Fruit fly (Drosophila melanogaster): ENCODE data around the gene ome.

dm6 chr3L:14681504-14681903 is 8.9 kb downstream of the ome start:
- no peak for TF ChIP-seq Pif1B (GFP tag; optimal IDR thresholded peaks at IDR 0.05)
- no peak for TF ChIP-seq CG17806 (tag; optimal IDR thresholded peaks at IDR 0.05)
- no peak for TF ChIP-seq EcR (GFP tag; optimal IDR thresholded peaks at IDR 0.05)
- TF ChIP-seq gl (tag; optimal IDR thresholded peaks at IDR 0.05), result no peak
- TF ChIP-seq fd96Ca (GFP tag; IDR thresholded peaks at IDR 0.05), result no peak
- TF ChIP-seq CG10348 (GFP tag; IDR thresholded peaks at IDR 0.05), result no peak
- no peak for TF ChIP-seq CG13204 (GFP tag; optimal IDR thresholded peaks at IDR 0.05)
- no peak for TF ChIP-seq CG32121 (GFP tag; IDR thresholded peaks at IDR 0.05)
- no peak for TF ChIP-seq Pif1A (GFP tag; optimal IDR thresholded peaks at IDR 0.05)
- no peak for TF ChIP-seq CG4496 (GFP tag; IDR thresholded peaks at IDR 0.05)
- TF ChIP-seq D1 (tag; optimal IDR thresholded peaks at IDR 0.05), result no peak
- TF ChIP-seq CG8301 (tag; optimal IDR thresholded peaks at IDR 0.05), result no peak
- no peak for TF ChIP-seq CG8159 (tag; optimal IDR thresholded peaks at IDR 0.05)
- TF ChIP-seq CG15710 (tag; optimal IDR thresholded peaks at IDR 0.05), result no peak
